Fruit fly (Drosophila melanogaster): Measurements from ENCODE around the gene Cyp4g15.
A peak's percentile ranks its signal among the peaks of the same experiment; 100 is the strongest.

Cyp4g15 gene

DNA sequence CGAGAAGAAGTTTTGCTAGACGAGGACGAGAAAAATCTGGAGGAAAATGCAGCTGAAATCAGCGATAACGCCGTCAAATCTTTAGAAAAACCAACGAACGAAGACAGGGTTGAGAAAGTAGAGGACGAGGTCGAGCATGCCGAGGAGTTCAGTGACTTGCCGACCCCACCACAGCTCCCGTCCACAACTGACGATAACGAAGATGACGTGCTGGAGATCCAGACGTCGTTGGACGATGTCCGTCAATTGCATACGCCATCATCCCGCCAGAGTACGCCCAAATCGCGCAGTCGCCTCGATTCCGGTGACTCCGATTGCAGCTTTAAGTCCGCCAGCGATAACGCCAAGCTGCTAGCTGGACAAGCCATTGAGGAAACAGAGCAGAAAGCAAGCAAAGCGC, 19.7 kb upstream of the Cyp4g15 start:
- no peak for TF ChIP-seq noc (tag; optimal IDR thresholded peaks at IDR 0.05)

DNA sequence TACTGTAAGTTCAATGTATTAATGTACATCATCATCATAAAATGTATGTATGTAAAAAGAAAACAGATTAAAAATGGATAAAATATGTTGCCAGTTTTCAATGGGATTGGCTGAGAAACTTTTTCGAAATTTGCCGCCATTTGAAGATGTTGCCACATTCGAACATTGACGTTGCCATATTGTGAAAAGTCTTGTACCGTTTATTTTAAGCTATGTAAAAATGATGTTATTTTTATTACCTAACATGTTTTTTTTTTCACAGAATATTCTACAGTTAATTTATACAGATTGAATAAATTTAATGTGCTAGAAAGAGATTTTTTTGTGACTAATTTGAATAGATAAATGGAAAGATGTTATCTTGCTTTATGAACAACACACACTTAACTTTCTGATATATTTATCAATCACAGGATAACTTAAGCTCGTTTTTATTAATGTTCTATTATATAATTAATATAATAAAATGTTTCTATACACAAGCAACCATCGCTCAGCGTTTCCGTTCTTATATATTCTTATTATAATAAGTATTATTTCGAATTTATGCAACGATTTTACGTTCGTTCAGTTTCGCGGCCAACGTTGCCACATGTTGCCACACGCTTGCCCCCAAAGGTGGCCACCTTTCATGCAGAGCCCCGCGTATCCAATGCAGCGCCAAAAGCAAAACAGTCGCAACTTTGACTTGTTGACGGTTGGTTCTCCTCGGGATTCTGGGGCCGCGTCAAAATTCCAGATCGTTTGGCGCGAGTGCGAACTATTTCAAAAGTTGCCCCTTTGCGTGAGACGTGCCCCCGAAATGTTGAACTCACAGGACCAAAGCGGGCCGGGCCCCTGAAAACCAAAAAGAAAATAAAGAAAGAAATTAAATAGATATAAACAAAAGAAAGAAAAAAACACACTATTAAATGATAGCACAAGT, 17.7 kb upstream of the Cyp4g15 start, which contains the start of gene CG43155:
TSS of gene CG43155 (plus strand) at position 875 of the 925 bp plus-strand sequence.
- no peak for TF ChIP-seq noc (tag; optimal IDR thresholded peaks at IDR 0.05)

- no peak for TF ChIP-seq noc (tag; optimal IDR thresholded peaks at IDR 0.05)
Measured at dm6 chrX:11464047-11464446, 12.8 kb upstream of the Cyp4g15 start.

dm6 chrX:11466757-11467156, 10.1 kb upstream of the Cyp4g15 start:
- TF ChIP-seq noc (tag; optimal IDR thresholded peaks at IDR 0.05), result no peak

DNA sequence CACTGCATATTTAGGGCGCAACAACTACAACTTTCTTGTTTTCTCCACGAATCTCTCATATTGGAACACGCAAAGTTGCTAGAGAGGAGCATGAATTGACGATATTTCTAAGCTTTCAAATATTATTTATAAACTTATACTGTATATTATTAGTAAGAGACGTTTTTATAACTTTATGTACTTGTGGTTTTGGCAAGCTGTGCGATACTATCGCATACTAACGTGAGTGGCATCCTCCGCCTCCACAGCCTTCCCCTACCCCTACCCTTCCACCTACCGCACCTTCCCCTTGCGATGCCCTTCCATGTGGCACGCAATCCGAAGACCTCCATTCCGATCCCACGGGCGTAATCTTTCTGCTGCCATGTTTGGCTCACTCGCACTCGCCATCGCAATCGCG, 8.6 kb upstream of the Cyp4g15 start:
- no peak for TF ChIP-seq noc (tag; optimal IDR thresholded peaks at IDR 0.05)

DNA sequence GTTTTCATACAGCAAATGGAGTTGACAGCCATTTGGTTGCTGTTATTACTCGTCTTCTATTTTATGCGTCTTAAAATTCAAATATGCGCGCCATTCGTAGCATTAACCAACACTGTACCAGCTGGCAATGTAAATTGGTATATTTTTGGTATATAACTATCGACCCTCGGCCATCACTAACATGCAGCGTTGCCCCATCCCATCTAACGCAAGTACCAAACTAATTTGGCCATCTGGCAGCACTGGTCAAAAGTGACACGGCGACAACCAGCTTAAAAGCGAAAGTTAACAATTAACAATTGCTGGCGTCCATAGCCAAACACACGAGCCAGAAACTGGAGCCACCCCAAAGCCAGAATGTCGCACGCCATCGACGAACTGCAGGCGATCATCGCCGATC, 6.4 kb downstream of the Cyp4g15 start, which contains the start of gene Uba5:
TSS of gene Uba5 (plus strand) at position 222 of the 400 bp plus-strand sequence.
- no peak for TF ChIP-seq noc (tag; optimal IDR thresholded peaks at IDR 0.05)

DNA sequence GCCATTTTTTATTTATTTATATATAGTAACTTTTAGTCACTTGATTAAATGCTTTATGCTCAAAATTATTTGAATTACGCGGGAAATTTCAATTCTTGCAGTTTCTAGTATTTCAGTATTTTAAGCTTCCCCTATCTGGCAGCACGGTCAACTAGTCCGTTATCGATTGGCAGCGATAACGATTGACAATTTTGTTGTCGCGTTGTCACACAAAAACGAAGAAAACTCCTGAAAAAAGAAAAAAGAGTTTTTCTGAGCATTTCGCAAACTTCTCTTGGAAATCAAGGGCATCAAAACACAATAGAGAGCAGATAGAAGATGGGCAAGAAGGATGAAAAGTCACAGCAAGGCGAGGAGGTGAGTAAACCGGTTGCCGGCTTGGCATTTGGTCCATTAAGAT, 8.2 kb downstream of the Cyp4g15 start, which contains the start of gene Spase25:
TSS of gene Spase25 (plus strand) at position 176 of the 400 bp plus-strand sequence.
- no peak for TF ChIP-seq noc (tag; optimal IDR thresholded peaks at IDR 0.05)

- no peak for TF ChIP-seq noc (tag; optimal IDR thresholded peaks at IDR 0.05)
Measured at dm6 chrX:11491473-11491872, 14.6 kb downstream of the Cyp4g15 start, which contains the start of gene CG33235. CG33235 (minus strand) TSS chrX:11491573.

dm6 chrX:11492205-11492604, 15.3 kb downstream of the Cyp4g15 start:
- no peak for TF ChIP-seq noc (tag; optimal IDR thresholded peaks at IDR 0.05)

DNA sequence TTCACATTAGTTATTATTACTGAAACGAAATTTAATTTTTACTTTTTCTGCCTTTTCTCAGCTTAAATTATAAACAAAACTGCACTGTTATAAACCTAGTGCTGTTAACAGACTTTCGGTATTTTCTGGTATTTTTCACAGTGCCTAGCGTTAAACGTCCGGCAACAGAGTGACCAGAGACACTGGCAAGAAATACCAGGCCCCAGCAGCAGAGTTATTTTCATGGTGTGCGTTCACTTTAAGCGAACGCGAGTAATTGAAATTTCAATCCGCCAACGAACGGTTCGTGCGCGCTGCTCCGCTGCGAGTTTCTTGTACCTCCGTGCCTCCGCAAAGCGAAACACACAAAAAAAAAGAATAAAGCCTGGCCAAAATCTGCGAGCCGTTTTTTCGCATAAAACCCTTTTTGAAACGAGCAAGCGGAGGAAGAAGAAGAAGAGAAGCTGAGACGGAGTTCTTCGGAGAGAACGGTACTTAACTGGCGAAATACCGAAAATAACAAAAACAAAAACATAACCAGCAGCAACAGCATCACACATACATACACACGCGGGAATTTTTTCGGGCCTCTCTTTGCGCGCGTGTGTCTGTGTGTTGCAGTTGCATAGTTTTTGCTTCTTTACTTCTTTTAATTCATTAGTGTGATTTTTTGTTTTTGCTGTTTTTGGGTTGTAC, 16.2 kb downstream of the Cyp4g15 start, which contains the start of gene Drak:
TSS of gene Drak (plus strand) at position 220 of the 675 bp plus-strand sequence.
- TF ChIP-seq noc (tag; optimal IDR thresholded peaks at IDR 0.05), result peak; percentile 5

dm6 chrX:11494731-11495277, 17.9 kb downstream of the Cyp4g15 start:
- peak; percentile 23 for TF ChIP-seq noc (tag; optimal IDR thresholded peaks at IDR 0.05)

DNA sequence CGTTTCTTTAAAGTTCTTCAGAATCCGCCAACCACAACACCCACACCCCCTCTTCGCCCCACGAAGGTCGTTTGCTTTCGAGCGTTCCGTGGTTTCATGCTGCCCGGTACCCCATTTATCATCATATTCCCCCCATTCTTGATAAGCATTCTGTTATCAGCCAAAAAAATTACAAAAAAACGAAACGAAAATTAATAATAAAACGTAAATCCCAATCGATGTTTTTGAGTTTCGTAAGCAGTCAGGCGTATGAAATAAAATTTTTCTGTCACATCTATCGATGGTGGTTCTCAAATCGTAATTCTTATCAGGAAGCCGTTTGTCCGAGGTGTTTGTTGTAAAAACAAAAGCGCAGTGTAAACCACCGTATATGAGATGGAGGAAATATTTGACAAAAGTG, 18.6 kb downstream of the Cyp4g15 start:
- peak; percentile 53 for TF ChIP-seq noc (tag; optimal IDR thresholded peaks at IDR 0.05)

DNA sequence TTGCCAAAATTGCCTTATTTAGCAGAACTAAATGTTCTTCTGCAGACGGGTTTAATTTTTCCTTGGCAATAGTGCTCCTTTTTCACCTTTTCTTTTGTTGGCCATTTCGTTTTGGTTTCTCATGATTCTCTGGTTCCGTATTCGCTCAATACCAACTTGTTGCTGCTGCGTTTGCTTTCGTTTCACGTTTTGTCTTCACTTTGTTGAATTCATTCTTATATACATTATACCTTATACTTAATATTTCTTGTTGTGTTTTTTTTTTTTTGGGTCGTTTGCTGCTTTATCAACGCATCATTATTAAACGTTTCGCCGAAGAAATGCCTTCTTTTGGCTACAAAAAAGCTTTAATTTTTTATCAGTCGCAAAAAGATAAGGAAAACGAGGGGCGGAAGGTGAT, 19.4 kb downstream of the Cyp4g15 start:
- no peak for TF ChIP-seq noc (tag; optimal IDR thresholded peaks at IDR 0.05)

- no peak for TF ChIP-seq noc (tag; optimal IDR thresholded peaks at IDR 0.05)
Measured at dm6 chrX:11498143-11498542, 21.3 kb downstream of the Cyp4g15 start.

DNA sequence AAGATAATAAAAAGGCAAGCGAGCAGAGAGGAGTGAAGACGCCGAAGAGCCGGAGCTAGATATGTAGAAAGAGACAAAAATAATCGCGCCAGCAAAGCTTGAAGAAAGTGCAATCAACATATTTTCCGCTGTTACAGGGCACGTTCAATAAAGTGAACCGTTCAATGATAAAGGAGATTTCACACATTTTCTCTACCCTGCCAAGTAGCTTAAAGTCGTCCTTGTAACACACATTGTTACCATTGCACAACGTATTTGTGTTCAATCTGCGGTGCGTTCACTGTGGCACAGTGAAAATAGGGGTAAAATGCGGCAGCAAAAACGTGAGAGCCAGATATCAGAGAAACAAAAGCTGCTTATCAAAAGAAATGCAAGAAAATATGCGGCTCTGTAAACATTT, 22.6 kb downstream of the Cyp4g15 start:
- TF ChIP-seq noc (tag; optimal IDR thresholded peaks at IDR 0.05), result no peak

DNA sequence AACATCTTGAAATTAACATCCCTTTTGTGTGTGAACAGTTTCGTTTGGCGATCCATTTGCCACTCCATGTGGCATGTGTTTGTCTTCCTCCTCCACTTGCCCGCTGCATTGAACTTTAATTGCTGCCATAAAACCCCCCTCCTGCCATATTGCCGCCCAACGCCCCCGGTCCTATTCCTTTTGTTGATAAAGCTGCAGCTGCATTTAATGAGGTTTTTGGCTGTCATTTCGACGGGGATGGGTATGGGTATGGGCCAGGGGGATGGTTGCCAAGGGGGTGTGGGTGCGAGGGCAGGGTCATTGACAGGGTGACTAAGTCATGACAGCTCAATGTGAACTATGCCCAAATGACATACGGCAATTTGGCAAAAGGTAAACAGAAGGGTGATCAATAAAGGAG, 23.4 kb downstream of the Cyp4g15 start:
- no peak for TF ChIP-seq noc (tag; optimal IDR thresholded peaks at IDR 0.05)
